Worm (Caenorhabditis elegans) whole organism, midembryonic: ENCODE results near the gene ndc-80.

Experiments used
- T22C8.4 ChIP-seq: fragments of 200-800 bp; sonication (Bioruptor generic); IDR thresholded peaks from 2 replicates; pipeline ENCODE4 v1.3.6; 2022; ENCODE audit warnings: missing genetic modification characterization, missing compliant biosample characterization
- cog-1 ChIP-seq: sonication (generic microtip); optimal IDR thresholded peaks from 2 replicates; lab custom pipeline; 2016; ENCODE audit warnings: missing genetic modification characterization, missing compliant biosample characterization
- flt-1 ChIP-seq: fragments of 200-800 bp; sonication (Bioruptor generic); IDR thresholded peaks from 2 replicates; pipeline ENCODE4 v1.3.6; 2022; ENCODE audit warnings: missing genetic modification characterization, missing compliant biosample characterization
- klf-2 ChIP-seq: fragments of 200-800 bp; sonication (Bioruptor generic); conservative IDR thresholded peaks from 2 replicates; pipeline ENCODE4 v1.3.6; 2022; ENCODE audit warnings: missing genetic modification reagents, missing genetic modification characterization, missing compliant biosample characterization
- med-1 ChIP-seq: sonication (generic microtip); optimal IDR thresholded peaks from 2 replicates; lab custom pipeline; 2017; ENCODE audit warnings: missing genetic modification characterization, mild to moderate bottlenecking, missing compliant biosample characterization, antibody characterized with exemption, missing genetic modification reagents; ENCODE audit not compliant: insufficient read depth
- ztf-23 ChIP-seq: fragments of 200-800 bp; sonication (Bioruptor generic); IDR thresholded peaks from 2 replicates; pipeline ENCODE4 v1.3.6; 2022; ENCODE audit warnings: missing genetic modification reagents, missing genetic modification characterization, missing compliant biosample characterization

DNA sequence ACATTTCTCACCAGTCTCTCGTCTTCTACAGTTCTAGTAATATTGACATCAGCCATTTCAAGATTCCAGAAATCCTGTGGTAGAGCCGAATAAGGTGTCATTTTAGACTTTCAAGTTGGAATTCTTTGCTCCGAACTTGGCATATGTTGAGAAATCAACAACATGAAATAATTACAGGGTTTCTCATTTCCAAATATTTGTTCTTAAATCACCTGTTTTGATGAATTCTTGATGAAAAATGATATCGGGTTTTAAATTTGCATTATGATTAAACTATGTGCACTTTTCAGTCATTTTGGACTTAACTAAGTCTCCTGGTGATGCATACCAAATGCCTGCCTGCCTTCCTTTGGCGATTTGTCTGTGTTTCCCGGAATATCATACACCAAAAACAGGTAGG, 32.4 kb upstream of the ndc-80 start, which contains the start of gene srv-12:
- no peak for TF ChIP-seq T22C8.4 (GFP tag; lab: Robert Waterston, UW)
- no peak for TF ChIP-seq med-1 (GFP tag; lab: Kevin White, UChicago)
- no peak for TF ChIP-seq flt-1 (GFP tag; lab: Robert Waterston, UW)
- no peak for TF ChIP-seq cog-1 (tag; lab: Kevin White, UChicago)
- no peak for TF ChIP-seq ztf-23 (GFP tag; lab: Robert Waterston, UW)
- no peak for TF ChIP-seq klf-2 (GFP tag; lab: Robert Waterston, UW)
